Worm (Caenorhabditis elegans): Measurements from ENCODE around the gene ceh-82.

DNA sequence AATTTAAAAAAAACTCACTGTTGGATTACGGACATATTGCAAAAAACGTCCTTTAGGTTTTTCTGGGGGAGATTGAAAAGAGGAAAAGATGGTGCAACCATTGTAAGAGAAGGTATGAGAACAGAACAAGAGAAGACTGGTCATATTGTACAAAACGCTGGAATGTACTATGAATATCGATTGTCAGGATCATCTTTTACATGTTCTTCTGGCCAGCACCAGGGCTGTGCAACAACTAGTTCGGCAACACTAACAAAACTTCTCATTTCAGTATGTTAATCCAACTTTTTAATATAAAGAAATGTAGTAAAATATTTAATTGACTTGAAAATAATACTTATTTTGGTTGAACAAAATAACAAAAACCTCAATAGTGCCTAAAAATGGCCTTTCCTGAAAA lies 28.7 kb upstream of the ceh-82 start, which contains the start of gene fbxb-47:
- TF ChIP-seq ceh-20 (GFP tag; IDR thresholded peaks at IDR 0.05) (no peak), jun-1 (tag; optimal IDR thresholded peaks at IDR 0.05) (no peak), unc-62 (GFP tag; optimal IDR thresholded peaks at IDR 0.05 in 1 of 2) (no peak), unc-62 (tag; optimal IDR thresholded peaks at IDR 0.05) (no peak), nhr-6 (tag; optimal IDR thresholded peaks at IDR 0.05) (no peak), madf-9 (GFP tag; conservative IDR thresholded peaks at IDR 0.05) (no peak), skn-1 (tag; optimal IDR thresholded peaks at IDR 0.05) (no peak), pha-4 (GFP tag; IDR thresholded peaks at IDR 0.05) (no peak), pha-4 (tag; optimal IDR thresholded peaks at IDR 0.05) (no peak), zag-1 (tag; optimal IDR thresholded peaks at IDR 0.05) (no peak), lin-15B (tag; optimal IDR thresholded peaks at IDR 0.05) (no peak), lin-1 (GFP tag; IDR thresholded peaks at IDR 0.05) (no peak), nhr-11 (tag; optimal IDR thresholded peaks at IDR 0.05) (no peak), F10B5.3 (tag; optimal IDR thresholded peaks at IDR 0.05) (no peak)

Data from whole organism, L4 larva.